Worm (Caenorhabditis elegans) whole organism, L2 larva: ENCODE measurements around the gene crn-4.

Source experiments
- C34F6.9 ChIP-seq: fragments of 150-350 bp; optimal IDR thresholded peaks from 2 replicates; lab custom pipeline; 2014; ENCODE audit warnings: missing biosample characterization, missing genetic modification characterization
- F13H6.1 ChIP-seq: sonication (generic microtip); optimal IDR thresholded peaks from 2 replicates; lab custom pipeline; 2016; ENCODE audit warnings: missing genetic modification characterization, missing compliant biosample characterization
- ZK546.5 ChIP-seq: sonication (generic microtip); optimal IDR thresholded peaks from 2 replicates; lab custom pipeline; 2017; ENCODE audit warnings: missing biosample characterization, missing genetic modification characterization
- alr-1 ChIP-seq: fragments of 150-350 bp; optimal IDR thresholded peaks from 2 replicates; lab custom pipeline; 2014; ENCODE audit warnings: missing biosample characterization, missing genetic modification characterization
- ama-1 ChIP-seq: fragments of 150-350 bp; optimal IDR thresholded peaks from 2 replicates; lab custom pipeline; 2018; ENCODE audit warnings: inconsistent platforms
- ceh-16 ChIP-seq: fragments of 150-350 bp; optimal IDR thresholded peaks from 2 replicates; lab custom pipeline; 2014; ENCODE audit warnings: missing biosample characterization, missing genetic modification characterization
- ceh-82 ChIP-seq: fragments of 150-350 bp; optimal IDR thresholded peaks from 2 replicates; lab custom pipeline; 2014; ENCODE audit warnings: missing biosample characterization, missing genetic modification characterization
- crh-2 ChIP-seq: sonication (generic microtip); optimal IDR thresholded peaks from 2 replicates; lab custom pipeline; 2017; ENCODE audit warnings: missing biosample characterization, missing genetic modification characterization
- egl-27 ChIP-seq: sonication (generic microtip); optimal IDR thresholded peaks from 3 replicates; lab custom pipeline; 2017; ENCODE audit warnings: missing biosample characterization, missing genetic modification reagents, missing genetic modification characterization
- fos-1 ChIP-seq: fragments of 150-350 bp; optimal IDR thresholded peaks from 2 replicates; lab custom pipeline; 2014; ENCODE audit warnings: missing biosample characterization, missing genetic modification characterization
- gmeb-1 ChIP-seq: fragments of 150-350 bp; optimal IDR thresholded peaks from 2 replicates; lab custom pipeline; 2014; ENCODE audit warnings: missing biosample characterization, missing genetic modification characterization
- lin-11 ChIP-seq: fragments of 150-350 bp; sonication (generic microtip); optimal IDR thresholded peaks from 2 replicates; lab custom pipeline; 2014; ENCODE audit warnings: missing biosample characterization, missing genetic modification characterization, inconsistent platforms, mixed read lengths
- lin-13 ChIP-seq: fragments of 150-350 bp; optimal IDR thresholded peaks from 2 replicates; lab custom pipeline; 2014; ENCODE audit warnings: missing biosample characterization, missing genetic modification reagents, missing genetic modification characterization
- lsy-2 ChIP-seq, 2 experiments: fragments of 150-350 bp in 1 of 2; sonication (generic microtip) in 1 of 2; optimal IDR thresholded peaks; 2 replicates each; lab custom pipeline; 2014 to 2017; ENCODE audit warnings: missing biosample characterization in 2 of 2, missing genetic modification characterization in 2 of 2
- mab-5 ChIP-seq: fragments of 150-350 bp; optimal IDR thresholded peaks from 2 replicates; lab custom pipeline; 2014; ENCODE audit warnings: missing biosample characterization, missing genetic modification characterization
- mdl-1 ChIP-seq, 2 experiments: fragments of 150-350 bp in 1 of 2; sonication (generic microtip) in 1 of 2; optimal IDR thresholded peaks; 2 replicates each; lab custom pipeline; 2017; ENCODE audit warnings: missing biosample characterization in 2 of 2, missing genetic modification characterization in 2 of 2
- nhr-11 ChIP-seq: fragments of 150-350 bp; optimal IDR thresholded peaks from 2 replicates; lab custom pipeline; 2014; ENCODE audit warnings: missing biosample characterization, missing genetic modification characterization
- nhr-12 ChIP-seq: fragments of 150-350 bp; optimal IDR thresholded peaks from 2 replicates; lab custom pipeline; 2014; ENCODE audit warnings: missing biosample characterization, missing genetic modification characterization
- nhr-129 ChIP-seq: fragments of 150-350 bp; optimal IDR thresholded peaks from 2 replicates; lab custom pipeline; 2014; ENCODE audit warnings: missing biosample characterization, missing genetic modification characterization
- nhr-21 ChIP-seq: fragments of 150-350 bp; optimal IDR thresholded peaks from 2 replicates; lab custom pipeline; 2014; ENCODE audit warnings: missing biosample characterization, missing genetic modification characterization
- nhr-23 ChIP-seq: fragments of 150-350 bp; optimal IDR thresholded peaks from 2 replicates; lab custom pipeline; 2014; ENCODE audit warnings: missing biosample characterization, missing genetic modification reagents, missing genetic modification characterization
- nhr-237 ChIP-seq: fragments of 150-350 bp; optimal IDR thresholded peaks from 2 replicates; lab custom pipeline; 2014; ENCODE audit warnings: missing biosample characterization, missing genetic modification characterization
- nhr-25 ChIP-seq: fragments of 150-350 bp; sonication (generic microtip); optimal IDR thresholded peaks from 3 replicates; lab custom pipeline; 2014; ENCODE audit warnings: missing biosample characterization, missing genetic modification characterization
- nhr-6 ChIP-seq: fragments of 150-350 bp; optimal IDR thresholded peaks from 2 replicates; lab custom pipeline; 2014; ENCODE audit warnings: missing biosample characterization, missing genetic modification characterization
- nhr-77 ChIP-seq: fragments of 150-350 bp; optimal IDR thresholded peaks from 2 replicates; lab custom pipeline; 2014; ENCODE audit warnings: missing biosample characterization, missing genetic modification characterization
- peb-1 ChIP-seq: fragments of 150-350 bp; optimal IDR thresholded peaks from 2 replicates; lab custom pipeline; 2014; ENCODE audit warnings: missing biosample characterization, missing genetic modification characterization
- sem-4 ChIP-seq: fragments of 150-350 bp; optimal IDR thresholded peaks from 2 replicates; lab custom pipeline; 2014; ENCODE audit warnings: missing biosample characterization, missing genetic modification reagents, missing genetic modification characterization
- sma-3 ChIP-seq: sonication (generic microtip); optimal IDR thresholded peaks from 2 replicates; lab custom pipeline; 2016; ENCODE audit warnings: missing genetic modification reagents, missing genetic modification characterization, missing compliant biosample characterization
- sma-9 ChIP-seq, 2 experiments: fragments of 150-350 bp in 1 of 2; sonication (generic microtip) in 1 of 2; optimal IDR thresholded peaks; 2 replicates each; lab custom pipeline; 2014 to 2016; ENCODE audit warnings: missing genetic modification characterization in 2 of 2, mild to moderate bottlenecking in 1 of 2, missing biosample characterization in 1 of 2, missing compliant biosample characterization in 1 of 2, missing genetic modification reagents in 1 of 2, moderate library complexity in 1 of 2
- snpc-4 ChIP-seq: fragments of 150-350 bp; optimal IDR thresholded peaks from 2 replicates; lab custom pipeline; 2014; ENCODE audit warnings: missing biosample characterization, missing genetic modification characterization
- unc-39 ChIP-seq: fragments of 150-350 bp; optimal IDR thresholded peaks from 2 replicates; lab custom pipeline; 2014; ENCODE audit warnings: missing biosample characterization, missing genetic modification characterization
- unc-55 ChIP-seq: fragments of 150-350 bp; sonication (generic microtip); optimal IDR thresholded peaks from 3 replicates; lab custom pipeline; 2014; ENCODE audit warnings: missing biosample characterization, missing genetic modification reagents, missing genetic modification characterization
- unc-62 ChIP-seq: fragments of 150-350 bp; optimal IDR thresholded peaks from 2 replicates; lab custom pipeline; 2014; ENCODE audit warnings: missing biosample characterization, missing genetic modification reagents, missing genetic modification characterization
- zag-1 ChIP-seq: fragments of 150-350 bp; optimal IDR thresholded peaks from 2 replicates; lab custom pipeline; 2014; ENCODE audit warnings: missing biosample characterization, missing genetic modification characterization
- ztf-1 ChIP-seq: fragments of 200-800 bp; sonication (Bioruptor generic); conservative IDR thresholded peaks from 2 replicates; pipeline ENCODE4 v1.3.6; 2022; ENCODE audit warnings: missing genetic modification characterization, missing compliant biosample characterization
- ztf-11 ChIP-seq: sonication (generic microtip); optimal IDR thresholded peaks from 2 replicates; lab custom pipeline; 2017; ENCODE audit warnings: missing biosample characterization, missing genetic modification characterization
- ztf-4 ChIP-seq: fragments of 150-350 bp; optimal IDR thresholded peaks from 2 replicates; lab custom pipeline; 2014; ENCODE audit warnings: missing biosample characterization, missing genetic modification characterization

crn-4 gene

DNA sequence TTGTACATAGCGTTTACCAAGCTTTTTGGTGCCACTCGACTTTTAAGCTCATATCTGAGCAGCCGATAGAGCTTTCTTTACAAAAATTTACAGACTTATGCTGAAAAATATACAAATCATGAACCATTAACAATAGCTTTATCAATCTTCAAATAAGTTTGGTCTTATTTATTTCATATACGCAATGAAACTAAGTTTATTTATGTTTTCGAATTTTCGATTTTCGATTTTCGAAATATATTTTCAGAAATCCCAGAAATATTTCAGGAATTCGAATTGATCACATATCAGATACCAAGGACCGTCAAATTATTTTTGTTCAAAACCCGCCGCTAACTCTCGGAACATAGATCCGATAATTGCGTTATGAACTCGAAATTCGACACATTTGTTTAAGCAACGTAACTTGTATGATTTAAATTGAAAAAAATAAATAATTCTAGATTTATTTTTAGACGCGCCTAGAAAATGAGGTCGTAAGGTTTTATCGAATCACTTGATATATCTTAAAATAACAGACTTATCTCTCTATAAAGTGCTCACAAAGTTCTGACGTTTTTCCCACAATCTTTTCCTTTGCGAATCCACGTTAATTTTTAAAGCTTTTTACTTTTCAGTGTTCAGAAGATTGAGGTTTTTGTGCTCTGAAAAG, 16.6 kb downstream of the crn-4 start:
- TF ChIP-seq nhr-237 (tag; lab: Kevin White, UChicago) (peak; percentile 1), ztf-4 (no peak), unc-39 (tag; lab: Kevin White, UChicago) (no peak)

DNA sequence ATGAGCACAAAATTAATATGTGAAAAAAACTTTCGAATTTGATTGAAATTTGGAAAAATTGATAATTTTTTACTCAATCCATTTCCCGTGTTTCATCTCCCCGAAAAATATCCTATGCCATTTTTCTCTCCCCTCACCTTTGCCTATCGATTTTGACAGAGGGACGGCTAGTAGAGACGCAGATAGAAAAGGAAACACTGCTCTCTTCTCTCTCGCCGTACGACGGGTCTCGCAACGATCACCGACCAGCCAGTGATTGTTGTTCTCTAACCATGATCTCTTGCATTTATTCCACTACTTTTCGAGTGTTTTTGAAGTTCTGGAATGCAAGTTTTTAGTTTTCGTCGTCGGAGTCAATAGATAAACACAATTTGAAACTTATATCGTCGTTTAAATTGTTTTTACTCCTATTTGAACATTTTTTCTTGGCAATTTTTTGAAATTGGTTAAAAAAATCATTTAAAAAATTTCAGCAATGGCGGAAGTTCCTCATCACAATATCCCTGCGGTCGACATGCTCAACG, 20.4 kb downstream of the crn-4 start, which contains the start of gene vha-15:
Gene vha-15 (plus strand): TSS at position 474 of the 524 bp plus-strand sequence.
- TF ChIP-seq mab-5 (peak; percentile 30), nhr-129 (peak; percentile 92), sem-4 (tag; lab: Kevin White, UChicago) (peak; percentile 63), F13H6.1 (peak; percentile 80), lin-13 (GFP tag; lab: Kevin White, UChicago) (peak; percentile 80), snpc-4 (peak; percentile 73), ceh-82 (peak; percentile 25), unc-55 (GFP tag; lab: Kevin White, UChicago) (peak; percentile 92), unc-62 (GFP tag; lab: Kevin White, UChicago) (no peak), gmeb-1 (tag; lab: Kevin White, UChicago) (peak; percentile 64), nhr-21 (peak; percentile 61), nhr-11 (tag; lab: Kevin White, UChicago) (no peak), zag-1 (tag; lab: Kevin White, UChicago) (peak; percentile 50), egl-27 (tag; lab: Kevin White, UChicago) (peak; percentile 80), nhr-6 (tag; lab: Kevin White, UChicago) (peak; percentile 54), nhr-77 (no peak), ZK546.5 (tag; lab: Kevin White, UChicago) (peak; percentile 73), lsy-2 (tag; optimal IDR thresholded peaks at IDR 0.05; lab: Kevin White, UChicago) (peak; percentile 73 to 93), nhr-12 (tag; lab: Kevin White, UChicago) (no peak), crh-2 (tag; lab: Kevin White, UChicago) (peak; percentile 89), nhr-237 (tag; lab: Kevin White, UChicago) (peak; percentile 29), sma-9 (GFP tag; optimal IDR thresholded peaks at IDR 0.05; lab: Kevin White, UChicago) (peak; percentile 76), sma-9 (tag; optimal IDR thresholded peaks at IDR 0.05; lab: Kevin White, UChicago) (no peak), mdl-1 (tag; optimal IDR thresholded peaks at IDR 0.05; lab: Kevin White, UChicago) (peak in 1 of 2 experiments; percentile 27), sma-3 (peak; percentile 47), ztf-1 (GFP tag; lab: Robert Waterston, UW) (no peak), C34F6.9 (tag; lab: Kevin White, UChicago) (peak; percentile 89), ceh-16 (tag; lab: Kevin White, UChicago) (peak; percentile 52), fos-1 (peak; percentile 87), nhr-25 (peak; percentile 77), lin-11 (peak; percentile 71), alr-1 (no peak), ztf-11 (tag; lab: Kevin White, UChicago) (no peak)

DNA sequence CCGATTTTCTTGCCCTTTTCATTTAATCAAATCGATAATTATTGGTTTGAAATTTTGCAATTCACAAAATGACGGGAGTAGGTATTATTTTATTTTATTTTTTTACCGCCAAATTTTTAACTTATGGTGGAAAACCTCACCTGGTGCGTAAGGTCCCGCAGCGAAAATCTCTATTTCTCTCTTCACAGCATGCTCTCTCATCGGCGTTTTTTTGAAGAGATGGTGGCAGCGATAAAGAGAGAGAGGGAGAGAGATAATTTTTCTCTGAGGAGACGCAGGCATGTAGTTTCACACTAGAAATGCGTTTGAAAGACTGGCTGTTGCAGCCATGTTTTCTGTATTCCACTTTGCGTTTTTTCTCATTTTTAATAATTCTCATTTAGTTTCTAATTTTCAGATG, 24.0 kb downstream of the crn-4 start, which contains the start of gene T14F9.2:
Gene T14F9.2 (plus strand): TSS at position 396 of the 400 bp plus-strand sequence.
- TF ChIP-seq ama-1 (lab: Kevin White, UChicago) (no peak), crh-2 (tag; lab: Kevin White, UChicago) (peak; percentile 60), sma-9 (GFP tag; optimal IDR thresholded peaks at IDR 0.05; lab: Kevin White, UChicago) (peak; percentile 24), sma-9 (tag; optimal IDR thresholded peaks at IDR 0.05; lab: Kevin White, UChicago) (no peak), peb-1 (tag; lab: Kevin White, UChicago) (no peak), nhr-25 (peak; percentile 41), unc-55 (GFP tag; lab: Kevin White, UChicago) (peak; percentile 74), nhr-129 (peak; percentile 52), C34F6.9 (tag; lab: Kevin White, UChicago) (peak; percentile 72), lin-13 (GFP tag; lab: Kevin White, UChicago) (peak; percentile 51), unc-62 (GFP tag; lab: Kevin White, UChicago) (no peak), nhr-23 (tag; lab: Kevin White, UChicago) (no peak), nhr-6 (tag; lab: Kevin White, UChicago) (no peak), sma-3 (no peak), fos-1 (peak; percentile 10), lsy-2 (tag; optimal IDR thresholded peaks at IDR 0.05; lab: Kevin White, UChicago) (peak in 1 of 2 experiments; percentile 83), F13H6.1 (peak; percentile 37)
